Fruit fly (Drosophila melanogaster) whole organism, pupa: ENCODE results near the gene Gyc89Da.

Experiments
- CG10348 ChIP-seq: fragments of 200-800 bp; sonication (Bioruptor generic); IDR thresholded peaks from 2 replicates; pipeline ENCODE4 v1.3.6; 2022; ENCODE audit warnings: missing biosample characterization, missing genetic modification characterization
- CG12605 ChIP-seq: fragments of 200-800 bp; sonication (Bioruptor generic); IDR thresholded peaks from 2 replicates; pipeline ENCODE4 v1.3.6; 2022; ENCODE audit warnings: missing biosample characterization, missing genetic modification characterization
- CG13204 ChIP-seq: fragments of 200-800 bp; sonication (Bioruptor generic); optimal IDR thresholded peaks from 2 replicates; lab custom pipeline; 2018; ENCODE audit warnings: missing biosample characterization, mild to moderate bottlenecking, missing genetic modification characterization, moderate library complexity
- CG14655 ChIP-seq: fragments of 200-800 bp; sonication (Bioruptor generic); optimal IDR thresholded peaks from 3 replicates; lab custom pipeline; 2017; ENCODE audit warnings: mild to moderate bottlenecking, missing biosample characterization, missing genetic modification reagents, missing genetic modification characterization
- CG15710 ChIP-seq: fragments of 200-800 bp; sonication (Bioruptor generic); optimal IDR thresholded peaks from 2 replicates; lab custom pipeline; 2018; ENCODE audit warnings: missing biosample characterization, mild to moderate bottlenecking, missing genetic modification characterization, moderate library complexity
- CG17806 ChIP-seq: fragments of 200-800 bp; sonication (Bioruptor generic); optimal IDR thresholded peaks from 2 replicates; lab custom pipeline; 2018; ENCODE audit warnings: missing biosample characterization, mild to moderate bottlenecking, missing genetic modification characterization, moderate library complexity
- CG32121 ChIP-seq: fragments of 200-800 bp; sonication (Bioruptor generic); IDR thresholded peaks from 2 replicates; pipeline ENCODE4 v1.3.6; 2022; ENCODE audit warnings: missing biosample characterization, missing genetic modification characterization
- CG34367 ChIP-seq: fragments of 200-800 bp; sonication (Bioruptor generic); optimal IDR thresholded peaks from 2 replicates; lab custom pipeline; 2018; ENCODE audit warnings: missing biosample characterization, mild to moderate bottlenecking, missing genetic modification characterization
- CG4496 ChIP-seq: fragments of 200-800 bp; sonication (Bioruptor generic); IDR thresholded peaks from 3 replicates; pipeline ENCODE4 v1.3.6; 2022; ENCODE audit warnings: missing biosample characterization, missing genetic modification characterization
- CG8159 ChIP-seq: fragments of 200-800 bp; sonication (Bioruptor generic); optimal IDR thresholded peaks from 3 replicates; lab custom pipeline; 2018; ENCODE audit warnings: missing biosample characterization, mild to moderate bottlenecking, missing genetic modification characterization, moderate library complexity
- CG8301 ChIP-seq: fragments of 200-800 bp; sonication (Bioruptor generic); optimal IDR thresholded peaks from 2 replicates; lab custom pipeline; 2018; ENCODE audit warnings: missing biosample characterization, mild to moderate bottlenecking, missing genetic modification characterization
- CG9948 ChIP-seq: fragments of 200-800 bp; sonication (Bioruptor generic); optimal IDR thresholded peaks from 2 replicates; lab custom pipeline; 2018; ENCODE audit warnings: missing biosample characterization, mild to moderate bottlenecking, missing genetic modification characterization, moderate library complexity
- D1 ChIP-seq: fragments of 200-800 bp; sonication (Bioruptor generic); optimal IDR thresholded peaks from 2 replicates; lab custom pipeline; 2018; ENCODE audit warnings: missing biosample characterization, mild to moderate bottlenecking, missing genetic modification characterization, moderate library complexity
- EcR ChIP-seq: fragments of 200-800 bp; sonication (Bioruptor generic); optimal IDR thresholded peaks from 3 replicates; lab custom pipeline; 2019; ENCODE audit warnings: missing biosample characterization, missing genetic modification characterization, mild to moderate bottlenecking, moderate library complexity, missing genetic modification reagents
- Ets98B ChIP-seq: fragments of 200-800 bp; sonication (Bioruptor generic); IDR thresholded peaks from 2 replicates; pipeline ENCODE4 v1.3.6; 2022; ENCODE audit warnings: missing biosample characterization, missing genetic modification characterization
- Pif1A ChIP-seq: fragments of 200-800 bp; sonication (Bioruptor generic); optimal IDR thresholded peaks from 3 replicates; lab custom pipeline; 2016; ENCODE audit warnings: missing biosample characterization, missing genetic modification characterization
- Pif1B ChIP-seq: fragments of 200-800 bp; sonication (Bioruptor generic); optimal IDR thresholded peaks from 3 replicates; lab custom pipeline; 2016; ENCODE audit warnings: missing biosample characterization, missing genetic modification characterization
- Snoo ChIP-seq: fragments of 200-800 bp; sonication (Bioruptor generic); optimal IDR thresholded peaks from 3 replicates; lab custom pipeline; 2017; ENCODE audit warnings: missing biosample characterization, mild to moderate bottlenecking, missing genetic modification characterization, inconsistent platforms
- fd96Ca ChIP-seq: fragments of 200-800 bp; sonication (Bioruptor generic); IDR thresholded peaks from 3 replicates; pipeline ENCODE4 v1.3.6; 2022; ENCODE audit warnings: missing biosample characterization, missing genetic modification characterization
- gl ChIP-seq: fragments of 200-800 bp; sonication (Bioruptor generic); optimal IDR thresholded peaks from 2 replicates; lab custom pipeline; 2018; ENCODE audit warnings: missing biosample characterization, mild to moderate bottlenecking, missing genetic modification characterization
- rn ChIP-seq: fragments of 200-800 bp; sonication (Bioruptor generic); IDR thresholded peaks from 2 replicates; pipeline ENCODE4 v1.3.6; 2022; ENCODE audit warnings: missing biosample characterization, missing genetic modification characterization

The Gyc89Da gene

dm6 chr3R:16507706-16508105 is 35.3 kb downstream of the Gyc89Da start:
- TF ChIP-seq Pif1B, result no peak
- TF ChIP-seq CG4496 (GFP tag; lab: Robert Waterston, UW), result no peak
- TF ChIP-seq CG14655, result no peak
- no peak for TF ChIP-seq CG8159
- TF ChIP-seq Pif1A (GFP tag; lab: Kevin White, UChicago), result no peak
- no peak for TF ChIP-seq CG8301 (tag; lab: Kevin White, UChicago)
- TF ChIP-seq EcR (GFP tag; lab: Kevin White, UChicago), result peak; percentile 56
- TF ChIP-seq CG10348, result no peak
- TF ChIP-seq CG32121 (GFP tag; lab: Robert Waterston, UW), result no peak
- peak; percentile 45 for TF ChIP-seq CG13204 (GFP tag; lab: Kevin White, UChicago)
- no peak for TF ChIP-seq D1
- no peak for TF ChIP-seq gl (tag; lab: Kevin White, UChicago)

- TF ChIP-seq CG32121 (GFP tag; lab: Robert Waterston, UW) (no peak), CG8159 (no peak), CG10348 (no peak), Pif1B (no peak), CG12605 (GFP tag; lab: Robert Waterston, UW) (no peak), Ets98B (GFP tag; lab: Robert Waterston, UW) (no peak), EcR (GFP tag; lab: Kevin White, UChicago) (no peak), CG9948 (tag; lab: Kevin White, UChicago) (no peak), rn (GFP tag; lab: Robert Waterston, UW) (no peak), gl (tag; lab: Kevin White, UChicago) (no peak)
Observed at dm6 chr3R:16510128-16510527, 37.7 kb downstream of the Gyc89Da start.

- TF ChIP-seq rn (GFP tag; lab: Robert Waterston, UW) (no peak), CG9948 (tag; lab: Kevin White, UChicago) (no peak), Pif1B (no peak), fd96Ca (no peak), CG13204 (GFP tag; lab: Kevin White, UChicago) (no peak), Pif1A (GFP tag; lab: Kevin White, UChicago) (no peak), CG34367 (no peak), D1 (no peak), CG4496 (GFP tag; lab: Robert Waterston, UW) (no peak), CG17806 (tag; lab: Kevin White, UChicago) (no peak), Ets98B (GFP tag; lab: Robert Waterston, UW) (no peak), CG14655 (no peak), EcR (GFP tag; lab: Kevin White, UChicago) (no peak), CG32121 (GFP tag; lab: Robert Waterston, UW) (no peak), CG12605 (GFP tag; lab: Robert Waterston, UW) (no peak), CG10348 (no peak), CG8301 (tag; lab: Kevin White, UChicago) (no peak), CG15710 (tag; lab: Kevin White, UChicago) (no peak), gl (tag; lab: Kevin White, UChicago) (no peak), Snoo (tag; lab: Kevin White, UChicago) (no peak)
Observed at dm6 chr3R:16518150-16518662, 45.8 kb downstream of the Gyc89Da start.

dm6 chr3R:16523395-16523794 is 51.0 kb downstream of the Gyc89Da start:
- TF ChIP-seq gl (tag; lab: Kevin White, UChicago) (peak; percentile 9), Pif1A (GFP tag; lab: Kevin White, UChicago) (peak; percentile 41), CG34367 (peak; percentile 18), rn (GFP tag; lab: Robert Waterston, UW) (no peak), Ets98B (GFP tag; lab: Robert Waterston, UW) (peak; percentile 42; the same call in 1 of the 2 replicates), D1 (no peak), CG15710 (tag; lab: Kevin White, UChicago) (peak; percentile 23), Pif1B (peak; percentile 35), CG8159 (peak; percentile 45), CG32121 (GFP tag; lab: Robert Waterston, UW) (no peak; the same call in 1 of the 2 replicates), Snoo (tag; lab: Kevin White, UChicago) (no peak), CG17806 (tag; lab: Kevin White, UChicago) (peak; percentile 67), CG9948 (tag; lab: Kevin White, UChicago) (peak; percentile 22), fd96Ca (peak; percentile 48; the same call in 1 of the 3 replicates), CG14655 (peak; percentile 63), CG4496 (GFP tag; lab: Robert Waterston, UW) (no peak), CG13204 (GFP tag; lab: Kevin White, UChicago) (no peak), CG12605 (GFP tag; lab: Robert Waterston, UW) (no peak), EcR (GFP tag; lab: Kevin White, UChicago) (no peak), CG10348 (no peak), CG8301 (tag; lab: Kevin White, UChicago) (peak; percentile 81)
- TF ChIP-seq, all 21 proteins: peak for 12

- TF ChIP-seq Ets98B (GFP tag; lab: Robert Waterston, UW) (peak; percentile 79), CG13204 (GFP tag; lab: Kevin White, UChicago) (no peak), CG12605 (GFP tag; lab: Robert Waterston, UW) (peak; percentile 86), CG4496 (GFP tag; lab: Robert Waterston, UW) (no peak), Pif1A (GFP tag; lab: Kevin White, UChicago) (peak; percentile 60), gl (tag; lab: Kevin White, UChicago) (peak; percentile 66), CG9948 (tag; lab: Kevin White, UChicago) (peak; percentile 84), CG8301 (tag; lab: Kevin White, UChicago) (peak; percentile 94), CG32121 (GFP tag; lab: Robert Waterston, UW) (peak; percentile 85), CG8159 (peak; percentile 87), CG17806 (tag; lab: Kevin White, UChicago) (peak; percentile 97), CG14655 (peak; percentile 87), fd96Ca (no peak), CG34367 (peak; percentile 48), CG10348 (no peak), Snoo (tag; lab: Kevin White, UChicago) (peak; percentile 52), rn (GFP tag; lab: Robert Waterston, UW) (peak; percentile 74), EcR (GFP tag; lab: Kevin White, UChicago) (no peak), D1 (peak; percentile 79), Pif1B (peak; percentile 72), CG15710 (tag; lab: Kevin White, UChicago) (peak; percentile 64)
- TF ChIP-seq, all 21 proteins: peak for 16
Observed at dm6 chr3R:16524178-16524577, 51.8 kb downstream of the Gyc89Da start.
